Worm (Caenorhabditis elegans) whole organism, young adult: Measurements from ENCODE around the gene skpt-1.

Experiments
- F55B11.4 ChIP-seq: sonication (generic microtip); optimal IDR thresholded peaks from 2 replicates; lab custom pipeline; 2016; ENCODE audit warnings: missing compliant biosample characterization, missing genetic modification characterization, borderline replicate concordance; ENCODE audit not compliant: insufficient read depth
- ama-1 ChIP-seq, 3 experiments: fragments of 150-350 bp in 1 of 3; sonication (generic microtip) in 2 of 3; optimal IDR thresholded peaks; 2 replicates each; lab custom pipeline; 2014 to 2018; ENCODE audit warnings: missing biosample characterization in 2 of 3, missing genetic modification characterization in 2 of 3, missing genetic modification reagents in 2 of 3
- aptf-2 ChIP-seq: fragments of 200-800 bp; sonication (Bioruptor generic); conservative IDR thresholded peaks from 2 replicates; pipeline ENCODE4 v1.3.6; 2022; ENCODE audit warnings: missing genetic modification reagents, missing genetic modification characterization, missing compliant biosample characterization
- aptf-3 ChIP-seq: fragments of 200-800 bp; sonication (Bioruptor generic); IDR thresholded peaks from 2 replicates; pipeline ENCODE4 v1.3.6; 2022; ENCODE audit warnings: missing genetic modification characterization, missing compliant biosample characterization
- attf-5 ChIP-seq: fragments of 200-800 bp; sonication (Bioruptor generic); optimal IDR thresholded peaks from 2 replicates; lab custom pipeline; 2018; ENCODE audit warnings: mild to moderate bottlenecking, missing genetic modification characterization, missing compliant biosample characterization
- ceh-100 ChIP-seq: fragments of 200-800 bp; sonication (Bioruptor generic); IDR thresholded peaks from 2 replicates; pipeline ENCODE4 v1.3.6; 2022; ENCODE audit warnings: missing genetic modification reagents, missing genetic modification characterization, missing compliant biosample characterization
- egl-18 ChIP-seq: fragments of 200-800 bp; sonication (Bioruptor generic); IDR thresholded peaks from 2 replicates; pipeline ENCODE4 v1.3.6; 2022; ENCODE audit warnings: missing genetic modification reagents, missing genetic modification characterization, missing compliant biosample characterization
- nfya-1 ChIP-seq: sonication (generic microtip); optimal IDR thresholded peaks from 2 replicates; lab custom pipeline; 2017; ENCODE audit warnings: antibody characterized with exemption, missing compliant biosample characterization, missing genetic modification characterization, borderline replicate concordance; ENCODE audit not compliant: insufficient read depth
- pha-4 ChIP-seq: fragments of 150-350 bp; sonication (generic microtip); optimal IDR thresholded peaks from 2 replicates; lab custom pipeline; 2014; ENCODE audit warnings: missing biosample characterization, missing genetic modification reagents, missing genetic modification characterization
- rpc-1 ChIP-seq, 2 experiments: fragments of 150-350 bp in 1 of 2; sonication (generic microtip) in 1 of 2; optimal IDR thresholded peaks; 2 replicates each; lab custom pipeline; 2014 to 2018; ENCODE audit warnings: missing biosample characterization in 1 of 2, missing genetic modification characterization in 1 of 2, missing genetic modification reagents in 1 of 2, missing genotype in 1 of 2
- snpc-4 ChIP-seq, 5 experiments: fragments of 150-350 bp in 1 of 5; sonication (generic microtip) in 4 of 5; optimal IDR thresholded peaks; 2 replicates each; lab custom pipeline; 2014 to 2018; ENCODE audit warnings: missing genetic modification characterization in 5 of 5, missing biosample characterization in 3 of 5, antibody characterized with exemption in 2 of 5, mild to moderate bottlenecking in 2 of 5, missing compliant biosample characterization in 2 of 5, missing genotype in 2 of 5, moderate library complexity in 2 of 5, missing genetic modification reagents in 1 of 5
- unc-62 ChIP-seq: fragments of 150-350 bp; optimal IDR thresholded peaks from 2 replicates; lab custom pipeline; 2014; ENCODE audit warnings: missing biosample characterization, missing genetic modification reagents, missing genetic modification characterization
- ztf-18 ChIP-seq: sonication (generic microtip); optimal IDR thresholded peaks from 2 replicates; lab custom pipeline; 2016; ENCODE audit warnings: missing genotype, mild to moderate bottlenecking, missing genetic modification characterization, missing compliant biosample characterization

DNA sequence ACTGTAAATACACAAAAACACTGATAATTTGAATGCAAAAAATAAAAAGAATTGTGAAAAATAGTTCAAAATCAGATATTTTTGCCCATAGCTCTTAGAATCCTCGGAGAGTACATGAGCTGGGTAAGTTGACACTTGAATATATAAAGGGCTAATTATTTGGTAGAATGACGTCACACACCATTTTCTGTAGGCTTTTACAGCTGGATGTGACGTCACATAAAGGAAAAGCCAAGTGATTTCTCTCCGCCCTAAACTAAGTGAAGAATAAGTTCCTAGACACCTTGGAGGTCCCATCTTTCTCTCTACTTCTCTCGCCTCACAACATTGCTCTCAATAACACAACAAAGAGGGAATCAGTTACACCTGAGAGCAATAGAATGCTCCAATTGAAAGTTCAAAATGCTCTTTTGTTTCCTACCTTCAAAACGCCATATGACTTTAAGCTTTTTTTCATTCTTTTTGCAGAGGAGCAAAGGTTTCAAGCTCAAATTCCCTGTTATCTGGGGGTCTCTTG lies 39.0 kb upstream of the skpt-1 start, which contains the start of gene osg-1:
- no peak for TF ChIP-seq pha-4 (tag; lab: Kevin White, UChicago)
- no peak for TF ChIP-seq ceh-100 (GFP tag; lab: Robert Waterston, UW)
- no peak for TF ChIP-seq snpc-4 (GFP tag; optimal IDR thresholded peaks at IDR 0.05; lab: Kevin White, UChicago)
- no peak for TF ChIP-seq snpc-4 (tag; optimal IDR thresholded peaks at IDR 0.05; lab: Kevin White, UChicago)
- no peak for TF ChIP-seq egl-18 (GFP tag; lab: Robert Waterston, UW)
- TF ChIP-seq ama-1 (optimal IDR thresholded peaks at IDR 0.05; lab: Kevin White, UChicago) = no peak
- TF ChIP-seq ama-1 (GFP tag; optimal IDR thresholded peaks at IDR 0.05; lab: Kevin White, UChicago) = no peak
- TF ChIP-seq rpc-1 (optimal IDR thresholded peaks at IDR 0.05; lab: Kevin White, UChicago) = no peak
- no peak for TF ChIP-seq rpc-1 (tag; optimal IDR thresholded peaks at IDR 0.05; lab: Kevin White, UChicago)
- no peak for TF ChIP-seq aptf-2 (GFP tag; lab: Robert Waterston, UW)
- TF ChIP-seq attf-5 = no peak
- no peak for TF ChIP-seq aptf-3
- TF ChIP-seq unc-62 = no peak
- TF ChIP-seq ztf-18 = no peak
- TF ChIP-seq nfya-1 (tag; lab: Kevin White, UChicago) = no peak
- no peak for TF ChIP-seq F55B11.4 (tag; lab: Kevin White, UChicago)
